Worm (Caenorhabditis elegans) whole organism, L4/young adult: ENCODE results near the gene ykt-6.

Experiments
- W03F9.2 ChIP-seq: fragments of 150-350 bp; optimal IDR thresholded peaks from 2 replicates; lab custom pipeline; 2014; ENCODE audit warnings: missing biosample characterization, missing genetic modification characterization
- dao-5 ChIP-seq: sonication (generic microtip); optimal IDR thresholded peaks from 2 replicates; lab custom pipeline; 2016; ENCODE audit warnings: missing genotype, missing genetic modification characterization, moderate library complexity, missing compliant biosample characterization
- him-1 ChIP-seq: sonication (generic microtip); optimal IDR thresholded peaks from 2 replicates; lab custom pipeline; 2016; ENCODE audit warnings: missing genotype, missing genetic modification reagents, missing genetic modification characterization, missing compliant biosample characterization

DNA sequence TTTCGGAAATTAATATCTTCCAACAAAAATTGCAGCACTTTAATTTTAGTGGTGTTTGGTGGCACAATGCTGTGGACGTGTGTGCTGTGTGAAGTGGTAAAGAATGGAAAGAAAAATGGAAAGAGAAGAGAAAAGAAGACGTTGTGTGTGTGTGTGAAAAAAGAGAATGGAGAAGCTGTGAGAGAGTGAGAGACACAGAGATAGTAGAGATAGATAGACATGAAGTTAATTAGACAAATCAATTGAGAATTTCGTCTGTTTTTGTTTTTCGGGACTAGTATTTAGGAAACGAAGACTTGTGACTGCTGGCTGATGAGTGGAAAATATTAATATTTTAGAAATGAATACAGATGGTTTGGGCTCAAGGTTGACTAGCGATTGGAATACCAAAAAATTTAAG, 3.8 kb upstream of the ykt-6 start:
- no peak for TF ChIP-seq him-1
- no peak for TF ChIP-seq W03F9.2
- TF ChIP-seq dao-5 (tag; lab: Kevin White, UChicago) = no peak
